Worm (Caenorhabditis elegans) whole organism, L1 larva: ENCODE measurements around the gene F21H7.2.

Experiments used
- aly-2 ChIP-seq: fragments of 150-350 bp; optimal IDR thresholded peaks from 2 replicates; lab custom pipeline; 2014; ENCODE audit warnings: missing biosample characterization, missing genetic modification characterization
- ama-1 ChIP-seq: fragments of 150-350 bp; optimal IDR thresholded peaks from 2 replicates; lab custom pipeline; 2014
- egl-27 ChIP-seq, 2 experiments: fragments of 150-350 bp in 1 of 2; sonication (generic microtip); optimal IDR thresholded peaks; 3 replicates each; lab custom pipeline; 2017 to 2018; ENCODE audit warnings: missing biosample characterization in 2 of 2, missing genetic modification characterization in 2 of 2, missing genetic modification reagents in 2 of 2
- elt-3 ChIP-seq, 6 experiments: fragments of 150-350 bp in 1 of 6; sonication (generic microtip); optimal IDR thresholded peaks; 2 replicates each; lab custom pipeline; 2017 to 2018; ENCODE audit warnings: missing biosample characterization in 6 of 6, missing genetic modification characterization in 6 of 6, inconsistent platforms in 1 of 6
- ets-5 ChIP-seq: fragments of 200-800 bp; sonication (Bioruptor generic); IDR thresholded peaks from 2 replicates; pipeline ENCODE4 v1.3.6; 2022; ENCODE audit warnings: missing genetic modification characterization, missing compliant biosample characterization
- mef-2 ChIP-seq: fragments of 150-350 bp; optimal IDR thresholded peaks from 2 replicates; lab custom pipeline; 2014; ENCODE audit warnings: missing biosample characterization, missing genetic modification characterization
- nhr-11 ChIP-seq: fragments of 150-350 bp; optimal IDR thresholded peaks from 2 replicates; lab custom pipeline; 2014; ENCODE audit warnings: missing biosample characterization, missing genetic modification characterization
- nhr-77 ChIP-seq: fragments of 150-350 bp; optimal IDR thresholded peaks from 2 replicates; lab custom pipeline; 2014; ENCODE audit warnings: missing biosample characterization, missing genetic modification characterization
- snpc-4 ChIP-seq: fragments of 150-350 bp; optimal IDR thresholded peaks from 2 replicates; lab custom pipeline; 2014; ENCODE audit warnings: missing biosample characterization, missing genetic modification characterization
- snu-23 ChIP-seq: sonication (generic microtip); optimal IDR thresholded peaks from 2 replicates; lab custom pipeline; 2016; ENCODE audit warnings: missing genetic modification characterization, missing compliant biosample characterization
- unc-62 ChIP-seq: fragments of 150-350 bp; optimal IDR thresholded peaks from 2 replicates; lab custom pipeline; 2014; ENCODE audit warnings: missing biosample characterization, missing genetic modification reagents, missing genetic modification characterization
- unc-86 ChIP-seq: sonication (generic microtip); optimal IDR thresholded peaks from 2 replicates; lab custom pipeline; 2016; ENCODE audit warnings: missing genetic modification characterization, missing compliant biosample characterization
- ztf-11 ChIP-seq, 2 experiments: sonication (generic microtip); optimal IDR thresholded peaks; 2 replicates each; lab custom pipeline; 2016 to 2017; ENCODE audit warnings: missing genetic modification characterization in 2 of 2, missing biosample characterization in 1 of 2, missing compliant biosample characterization in 1 of 2

DNA sequence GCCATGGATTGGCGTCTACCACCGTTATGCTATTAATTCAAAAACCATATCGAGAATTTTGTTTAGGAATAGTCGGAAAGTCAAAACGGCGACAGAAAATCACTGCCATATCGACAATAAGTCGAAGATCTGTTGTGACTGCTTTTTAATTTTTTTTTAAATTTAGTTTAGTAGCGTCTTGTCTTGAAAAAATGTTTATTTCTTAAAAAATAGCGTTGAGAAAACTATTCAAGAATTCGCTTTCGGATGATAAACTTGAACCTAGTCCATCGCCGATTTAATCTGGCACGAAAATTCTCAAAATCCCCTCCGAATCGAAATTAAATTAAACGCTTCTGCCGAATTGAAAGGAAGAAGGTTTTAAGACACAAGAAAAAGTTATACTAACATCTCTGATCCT, 37.7 kb downstream of the F21H7.2 start, which contains the start of gene srh-279:
- TF ChIP-seq ztf-11 (tag; optimal IDR thresholded peaks at IDR 0.05; lab: Kevin White, UChicago) (no peak), egl-27 (tag; optimal IDR thresholded peaks at IDR 0.05; lab: Kevin White, UChicago) (no peak), aly-2 (tag; lab: Kevin White, UChicago) (no peak), snu-23 (GFP tag; lab: Kevin White, UChicago) (no peak), unc-62 (GFP tag; lab: Kevin White, UChicago) (no peak), nhr-77 (tag; lab: Kevin White, UChicago) (no peak), mef-2 (tag; lab: Kevin White, UChicago) (no peak), ama-1 (no peak), nhr-11 (no peak), snpc-4 (tag; lab: Kevin White, UChicago) (no peak), unc-86 (no peak), elt-3 (tag; optimal IDR thresholded peaks at IDR 0.05; lab: Kevin White, UChicago) (no peak), ets-5 (GFP tag; lab: Robert Waterston, UW) (no peak)
